Fruit fly (Drosophila melanogaster) whole organism, prepupa: ENCODE data around the gene CG13392.

Experiments
- CG10631 ChIP-seq: fragments of 200-800 bp; sonication (Bioruptor generic); optimal IDR thresholded peaks from 2 replicates; lab custom pipeline; 2016; ENCODE audit warnings: missing biosample characterization, missing genetic modification characterization
- CG10669 ChIP-seq: fragments of 200-800 bp; sonication (Bioruptor generic); optimal IDR thresholded peaks from 3 replicates; lab custom pipeline; 2018; ENCODE audit warnings: missing biosample characterization, mild to moderate bottlenecking, missing genetic modification characterization, moderate library complexity
- CG11294 ChIP-seq: fragments of 200-800 bp; sonication (Bioruptor generic); IDR thresholded peaks from 2 replicates; pipeline ENCODE4 v1.3.6; 2022; ENCODE audit warnings: missing biosample characterization, missing genetic modification characterization
- CG11762 ChIP-seq: fragments of 200-800 bp; sonication (Bioruptor generic); optimal IDR thresholded peaks from 3 replicates; lab custom pipeline; 2016; ENCODE audit warnings: missing biosample characterization, missing genetic modification characterization; ENCODE audit not compliant: insufficient read depth
- CG1621 ChIP-seq: fragments of 200-800 bp; sonication (Bioruptor generic); optimal IDR thresholded peaks from 3 replicates; lab custom pipeline; 2018; ENCODE audit warnings: missing biosample characterization, mild to moderate bottlenecking, missing genetic modification characterization
- CG32006 ChIP-seq: fragments of 200-800 bp; sonication (Bioruptor generic); optimal IDR thresholded peaks from 3 replicates; lab custom pipeline; 2017; ENCODE audit warnings: missing biosample characterization, mild to moderate bottlenecking, missing genetic modification characterization
- CG34406 ChIP-seq: fragments of 200-800 bp; sonication (Bioruptor generic); optimal IDR thresholded peaks from 3 replicates; lab custom pipeline; 2016; ENCODE audit warnings: missing biosample characterization, missing genetic modification characterization
- CG3919 ChIP-seq: fragments of 200-800 bp; sonication (Bioruptor generic); optimal IDR thresholded peaks from 3 replicates; lab custom pipeline; 2016; ENCODE audit warnings: missing biosample characterization, missing genetic modification characterization
- CG4318 ChIP-seq: fragments of 200-800 bp; sonication (Bioruptor generic); optimal IDR thresholded peaks from 3 replicates; lab custom pipeline; 2017; ENCODE audit warnings: missing biosample characterization, mild to moderate bottlenecking, missing genetic modification characterization
- CG6163 ChIP-seq: fragments of 200-800 bp; sonication (Bioruptor generic); IDR thresholded peaks from 3 replicates; pipeline ENCODE4 v1.3.6; 2022; ENCODE audit warnings: missing biosample characterization, missing genetic modification characterization
- CG6276 ChIP-seq: fragments of 200-800 bp; sonication (Bioruptor generic); optimal IDR thresholded peaks from 2 replicates; lab custom pipeline; 2017; ENCODE audit warnings: missing biosample characterization, mild to moderate bottlenecking, missing genetic modification characterization
- CG6808 ChIP-seq: fragments of 200-800 bp; sonication (Bioruptor generic); optimal IDR thresholded peaks from 3 replicates; lab custom pipeline; 2017; ENCODE audit warnings: missing biosample characterization, missing genetic modification characterization, mild to moderate bottlenecking, moderate library complexity, missing genetic modification reagents
- CG6854 ChIP-seq: fragments of 200-800 bp; sonication (Bioruptor generic); optimal IDR thresholded peaks from 2 replicates; lab custom pipeline; 2017; ENCODE audit warnings: missing biosample characterization, mild to moderate bottlenecking, missing genetic modification characterization
- CG7368 ChIP-seq: fragments of 200-800 bp; sonication (Bioruptor generic); optimal IDR thresholded peaks from 3 replicates; lab custom pipeline; 2016; ENCODE audit warnings: missing biosample characterization, missing genetic modification characterization
- CG8119 ChIP-seq: fragments of 200-800 bp; sonication (Bioruptor generic); IDR thresholded peaks from 3 replicates; pipeline ENCODE4 v1.3.6; 2022; ENCODE audit warnings: missing biosample characterization, missing genetic modification characterization
- CG8319 ChIP-seq: fragments of 200-800 bp; sonication (Bioruptor generic); optimal IDR thresholded peaks from 3 replicates; lab custom pipeline; 2016; ENCODE audit warnings: missing biosample characterization, missing genetic modification characterization
- CG8632 ChIP-seq: fragments of 200-800 bp; sonication (Bioruptor generic); optimal IDR thresholded peaks from 3 replicates; lab custom pipeline; 2016; ENCODE audit warnings: missing biosample characterization, missing genetic modification characterization
- Eip78C ChIP-seq: fragments of 200-800 bp; sonication (Bioruptor generic); peaks from one replicate; lab custom pipeline; 2016; ENCODE audit warnings: missing biosample characterization, missing genetic modification characterization
- Ets96B ChIP-seq: fragments of 200-800 bp; optimal IDR thresholded peaks from 2 replicates; lab custom pipeline; 2019; ENCODE audit warnings: missing biosample characterization, mild to moderate bottlenecking, missing genetic modification characterization, moderate library complexity
- Gug ChIP-seq: fragments of 200-800 bp; sonication (Bioruptor generic); IDR thresholded peaks from 2 replicates; pipeline ENCODE4 v1.3.6; 2022; ENCODE audit warnings: missing biosample characterization, missing genetic modification characterization
- Hr38 ChIP-seq: sonication (Bioruptor generic); optimal IDR thresholded peaks from 2 replicates; lab custom pipeline; 2016; ENCODE audit warnings: missing biosample characterization, missing genetic modification characterization
- Hr39 ChIP-seq: fragments of 200-800 bp; sonication (Bioruptor generic); optimal IDR thresholded peaks from 2 replicates; lab custom pipeline; 2016; ENCODE audit warnings: missing biosample characterization, missing genetic modification characterization
- Hr4 ChIP-seq: fragments of 200-800 bp; sonication (Bioruptor generic); optimal IDR thresholded peaks from 3 replicates; lab custom pipeline; 2016; ENCODE audit warnings: missing biosample characterization, missing genetic modification characterization
- Lpt ChIP-seq: fragments of 200-800 bp; sonication (Bioruptor generic); optimal IDR thresholded peaks from 3 replicates; lab custom pipeline; 2016; ENCODE audit warnings: missing biosample characterization, missing genetic modification characterization
- Met ChIP-seq: fragments of 200-800 bp; sonication (Bioruptor generic); optimal IDR thresholded peaks from 3 replicates; lab custom pipeline; 2016; ENCODE audit warnings: missing biosample characterization, missing genetic modification characterization
- OdsH ChIP-seq: fragments of 200-800 bp; sonication (Bioruptor generic); optimal IDR thresholded peaks from 3 replicates; lab custom pipeline; 2016; ENCODE audit warnings: missing biosample characterization, missing genetic modification characterization
- Smox ChIP-seq: fragments of 200-800 bp; sonication (Bioruptor generic); optimal IDR thresholded peaks from 3 replicates; lab custom pipeline; 2016; ENCODE audit warnings: missing biosample characterization, missing genetic modification characterization
- Sox14 ChIP-seq: fragments of 200-800 bp; sonication (Bioruptor generic); optimal IDR thresholded peaks from 3 replicates; lab custom pipeline; 2016; ENCODE audit warnings: missing biosample characterization, missing genetic modification characterization
- achi ChIP-seq: fragments of 200-800 bp; sonication (Bioruptor generic); optimal IDR thresholded peaks from 3 replicates; lab custom pipeline; 2016; ENCODE audit warnings: missing biosample characterization, missing genetic modification characterization
- dac ChIP-seq: fragments of 200-800 bp; sonication (Bioruptor generic); optimal IDR thresholded peaks from 2 replicates; lab custom pipeline; 2017; ENCODE audit warnings: missing biosample characterization, mild to moderate bottlenecking, missing genetic modification characterization
- dsx ChIP-seq: fragments of 200-800 bp; optimal IDR thresholded peaks from 3 replicates; lab custom pipeline; 2019; ENCODE audit warnings: missing biosample characterization, mild to moderate bottlenecking, missing genetic modification characterization, moderate library complexity; ENCODE audit not compliant: poor library complexity, severe bottlenecking
- eg ChIP-seq: fragments of 200-800 bp; sonication (Bioruptor generic); IDR thresholded peaks from 3 replicates; pipeline ENCODE4 v1.3.6; 2022; ENCODE audit warnings: missing biosample characterization, missing genetic modification characterization
- esn ChIP-seq: fragments of 200-800 bp; sonication (Bioruptor generic); optimal IDR thresholded peaks from 2 replicates; lab custom pipeline; 2016; ENCODE audit warnings: missing biosample characterization, mild to moderate bottlenecking, missing genetic modification characterization, moderate library complexity
- fd85E ChIP-seq: fragments of 200-800 bp; sonication (Bioruptor generic); optimal IDR thresholded peaks from 3 replicates; lab custom pipeline; 2016; ENCODE audit warnings: missing biosample characterization, missing genetic modification characterization
- fkh ChIP-seq: fragments of 200-800 bp; sonication (Bioruptor generic); optimal IDR thresholded peaks from 3 replicates; lab custom pipeline; 2017; ENCODE audit warnings: missing biosample characterization, mild to moderate bottlenecking, missing genetic modification characterization, moderate library complexity
- lz ChIP-seq: fragments of 200-800 bp; sonication (Bioruptor generic); optimal IDR thresholded peaks from 3 replicates; lab custom pipeline; 2016; ENCODE audit warnings: missing biosample characterization, missing genetic modification characterization
- net ChIP-seq: fragments of 200-800 bp; sonication (Bioruptor generic); optimal IDR thresholded peaks from 3 replicates; lab custom pipeline; 2016; ENCODE audit warnings: missing biosample characterization, missing genetic modification characterization
- pdm3 ChIP-seq: fragments of 200-800 bp; sonication (Bioruptor generic); optimal IDR thresholded peaks from 3 replicates; lab custom pipeline; 2016; ENCODE audit warnings: missing biosample characterization, missing genetic modification characterization
- salr ChIP-seq, 2 experiments: fragments of 200-800 bp; sonication (Bioruptor generic); optimal IDR thresholded peaks; 3 replicates each; lab custom pipeline; 2016 to 2018; ENCODE audit warnings: missing biosample characterization in 2 of 2, missing genetic modification characterization in 2 of 2, mild to moderate bottlenecking in 1 of 2
- spab ChIP-seq: fragments of 200-800 bp; sonication (Bioruptor generic); optimal IDR thresholded peaks from 2 replicates; lab custom pipeline; 2017; ENCODE audit warnings: missing biosample characterization, mild to moderate bottlenecking, missing genetic modification characterization, missing genetic modification reagents
- ss ChIP-seq, 2 experiments: fragments of 200-800 bp; sonication (Bioruptor generic); optimal IDR thresholded peaks; 2 replicates in 1 of 2; 3 replicates in 1 of 2; lab custom pipeline; 2017 to 2018; ENCODE audit warnings: mild to moderate bottlenecking in 2 of 2, missing biosample characterization in 2 of 2, missing genetic modification characterization in 2 of 2, moderate library complexity in 1 of 2
- topi ChIP-seq: fragments of 200-800 bp; sonication (Bioruptor generic); optimal IDR thresholded peaks from 3 replicates; lab custom pipeline; 2016; ENCODE audit warnings: missing biosample characterization, missing genetic modification characterization
- vri ChIP-seq: fragments of 200-800 bp; sonication (Bioruptor generic); optimal IDR thresholded peaks from 3 replicates; lab custom pipeline; 2016; ENCODE audit warnings: missing biosample characterization, mild to moderate bottlenecking, missing genetic modification characterization

Gene CG13392

dm6 chr2L:8365701-8366643, 16.6 kb downstream of the CG13392 start, which contains the start of gene Pp2A-29B (continued):
- no peak for TF ChIP-seq CG6854 (GFP tag; lab: Kevin White, UChicago)
- no peak for TF ChIP-seq net (GFP tag; lab: Kevin White, UChicago)
- no peak for TF ChIP-seq dsx (GFP tag; lab: Kevin White, UChicago)
- TF ChIP-seq CG32006 (GFP tag; lab: Kevin White, UChicago) = no peak
- no peak for TF ChIP-seq CG7368 (GFP tag; lab: Kevin White, UChicago)
- TF ChIP-seq CG8632 (GFP tag; lab: Kevin White, UChicago) = no peak
- TF ChIP-seq dac (GFP tag; lab: Kevin White, UChicago) = no peak
- peak; percentile 92 for TF ChIP-seq achi (GFP tag; lab: Kevin White, UChicago)
- TF ChIP-seq fkh (GFP tag; lab: Kevin White, UChicago) = peak; percentile 75
- TF ChIP-seq topi (GFP tag; lab: Kevin White, UChicago) = peak; percentile 39

dm6 chr2L:8364006-8364956, 18.3 kb downstream of the CG13392 start, which contains the start of the genes RpS13 and CSN8:
Gene RpS13, minus strand, starts transcription at chr2L:8364662.
Gene CSN8, plus strand, starts transcription at chr2L:8364855.
- TF ChIP-seq CG4318 = no peak
- no peak for TF ChIP-seq eg (GFP tag; lab: Robert Waterston, UW)
- no peak for TF ChIP-seq CG11294 (GFP tag; lab: Robert Waterston, UW)
- peak; percentile 8 for TF ChIP-seq topi (GFP tag; lab: Kevin White, UChicago)
- TF ChIP-seq achi (GFP tag; lab: Kevin White, UChicago) = peak; percentile 100
- no peak for TF ChIP-seq CG11762
- peak; percentile 7 for TF ChIP-seq Hr39 (GFP tag; lab: Kevin White, UChicago)
- no peak for TF ChIP-seq dac (GFP tag; lab: Kevin White, UChicago)
- TF ChIP-seq CG1621 (tag; lab: Kevin White, UChicago) = peak; percentile 49
- no peak for TF ChIP-seq Ets96B (tag; lab: Kevin White, UChicago)
- peak; percentile 53 for TF ChIP-seq fkh (GFP tag; lab: Kevin White, UChicago)
- TF ChIP-seq Hr4 (GFP tag; lab: Kevin White, UChicago) = no peak
- TF ChIP-seq Lpt (GFP tag; lab: Kevin White, UChicago) = no peak
- TF ChIP-seq CG10631 (GFP tag; lab: Kevin White, UChicago) = no peak
- TF ChIP-seq CG8319 (GFP tag; lab: Kevin White, UChicago) = no peak
- TF ChIP-seq CG32006 (GFP tag; lab: Kevin White, UChicago) = no peak
- peak; percentile 16 for TF ChIP-seq Met
- no peak for TF ChIP-seq CG6276 (GFP tag; lab: Kevin White, UChicago)
- no peak for TF ChIP-seq Hr38
- TF ChIP-seq esn (GFP tag; lab: Kevin White, UChicago) = peak; percentile 36
- peak; percentile 15 for TF ChIP-seq lz (GFP tag; lab: Kevin White, UChicago)
- TF ChIP-seq spab (GFP tag; lab: Kevin White, UChicago) = no peak
- no peak for TF ChIP-seq CG6808
- peak; percentile 34 for TF ChIP-seq Sox14 (GFP tag; lab: Kevin White, UChicago)
- TF ChIP-seq CG34406 (GFP tag; lab: Kevin White, UChicago) = no peak
- TF ChIP-seq fd85E (GFP tag; lab: Kevin White, UChicago) = no peak
- TF ChIP-seq CG3919 (GFP tag; lab: Kevin White, UChicago) = no peak
- no peak for TF ChIP-seq dsx (GFP tag; lab: Kevin White, UChicago)
- TF ChIP-seq CG8119 (GFP tag; lab: Robert Waterston, UW) = 0 out of 3 replicates have a peak, but pooled peaks have one; percentile 18
- TF ChIP-seq CG6163 (GFP tag; lab: Robert Waterston, UW) = no peak
- peak; percentile 7 for TF ChIP-seq Smox (GFP tag; lab: Kevin White, UChicago)
- no peak for TF ChIP-seq Gug (GFP tag; lab: Robert Waterston, UW)
- TF ChIP-seq pdm3 (GFP tag; lab: Kevin White, UChicago) = no peak
- no peak for TF ChIP-seq CG10669 (GFP tag; lab: Kevin White, UChicago)
- TF ChIP-seq salr (GFP tag; optimal IDR thresholded peaks at IDR 0.05; lab: Kevin White, UChicago) = no peak
- peak in 1 of 2 experiments; percentile 9 for TF ChIP-seq ss (GFP tag; optimal IDR thresholded peaks at IDR 0.05; lab: Kevin White, UChicago)
- TF ChIP-seq OdsH (GFP tag; lab: Kevin White, UChicago) = no peak
- TF ChIP-seq Eip78C = peak; percentile 59
- TF ChIP-seq vri = no peak
